Worm (Caenorhabditis elegans) whole organism, L4 larva: ENCODE results near the gene sec-61.B.

Experiments
- fos-1 ChIP-seq: fragments of 150-350 bp; optimal IDR thresholded peaks from 2 replicates; lab custom pipeline; 2014; ENCODE audit warnings: missing biosample characterization, missing genetic modification characterization
- lin-15B ChIP-seq: fragments of 150-350 bp; sonication (generic microtip); optimal IDR thresholded peaks from 3 replicates; lab custom pipeline; 2014; ENCODE audit warnings: missing biosample characterization, missing genetic modification characterization
- nhr-28 ChIP-seq: fragments of 150-350 bp; optimal IDR thresholded peaks from 2 replicates; lab custom pipeline; 2014; ENCODE audit warnings: missing biosample characterization, missing genetic modification characterization
- sdz-12 ChIP-seq: fragments of 200-800 bp; sonication (Bioruptor generic); optimal IDR thresholded peaks from 2 replicates; lab custom pipeline; 2018; ENCODE audit warnings: mild to moderate bottlenecking, missing genetic modification characterization, missing compliant biosample characterization
- zag-1 ChIP-seq: fragments of 150-350 bp; optimal IDR thresholded peaks from 2 replicates; lab custom pipeline; 2014; ENCODE audit warnings: missing biosample characterization, missing genetic modification characterization

DNA sequence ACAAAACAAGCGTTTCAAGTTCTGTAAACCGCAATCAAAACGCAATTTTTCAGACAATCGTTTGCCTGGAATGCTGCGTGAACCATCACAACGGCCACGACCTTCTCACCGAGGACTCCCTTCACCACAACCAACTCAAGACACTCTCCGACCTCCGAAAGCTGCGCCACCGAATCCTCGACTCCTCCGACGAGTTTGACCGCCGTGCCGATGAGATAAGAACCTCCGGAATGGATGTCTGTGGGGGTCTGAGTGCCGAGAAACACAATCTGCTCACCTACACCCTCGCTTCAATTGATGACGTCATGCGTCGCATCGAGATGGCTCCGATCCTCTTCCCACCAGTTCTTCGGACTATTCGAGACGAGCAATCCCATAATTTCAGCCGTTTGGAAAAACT lies 45.9 kb upstream of the sec-61.B start:
- TF ChIP-seq lin-15B (no peak), zag-1 (tag; lab: Kevin White, UChicago) (no peak), nhr-28 (no peak), fos-1 (no peak), sdz-12 (GFP tag; lab: Kevin White, UChicago) (no peak)
